Worm (Caenorhabditis elegans) whole organism, dauer: ENCODE data around the gene clec-224.
"Not testable (repeated sequence)": the region's sequence is repeated elsewhere in the genome, so short reads cannot be mapped to it uniquely, and the experiment has no call there.

Experiments
- unc-62 ChIP-seq: sonication (generic microtip); optimal IDR thresholded peaks from 2 replicates; lab custom pipeline; 2017; ENCODE audit warnings: missing biosample characterization, missing genetic modification reagents, missing genetic modification characterization

Gene clec-224

ce11 chrV:12183854-12184253 is 4.6 kb upstream of the clec-224 start, which contains the start of gene usip-1:
Gene usip-1, minus strand, starts transcription at chrV:12184194.
- no peak for TF ChIP-seq unc-62 (GFP tag; lab: Kevin White, UChicago)

- no peak for TF ChIP-seq unc-62 (GFP tag; lab: Kevin White, UChicago)
These were observed 2.1 kb upstream of the clec-224 start, which contains the start of gene elpc-3 for ce11 chrV:12181310-12181709. Gene elpc-3, minus strand, starts transcription at chrV:12181410.

- no peak for TF ChIP-seq unc-62 (GFP tag; lab: Kevin White, UChicago)
These were observed 9.1 kb downstream of the clec-224 start, which contains the start of gene ZK863.1 for ce11 chrV:12170114-12170513. Gene ZK863.1, minus strand, starts transcription at chrV:12170214.

- TF ChIP-seq unc-62 (GFP tag; lab: Kevin White, UChicago), result no peak
These were observed 11.6 kb downstream of the clec-224 start, which contains the start of gene col-37 for ce11 chrV:12167653-12168052. Gene col-37, minus strand, starts transcription at chrV:12167753.

ce11 chrV:12167031-12167430 is 12.2 kb downstream of the clec-224 start:
- no peak for TF ChIP-seq unc-62 (GFP tag; lab: Kevin White, UChicago)

ce11 chrV:12162906-12163305 is 16.3 kb downstream of the clec-224 start, which contains the start of gene srj-4:
Gene srj-4, plus strand, starts transcription at chrV:12163206.
- TF ChIP-seq unc-62 (GFP tag; lab: Kevin White, UChicago), result no peak

- no peak for TF ChIP-seq unc-62 (GFP tag; lab: Kevin White, UChicago)
These were observed 17.0 kb downstream of the clec-224 start, which contains the start of gene C27A7.5 for ce11 chrV:12162220-12162619. Gene C27A7.5, minus strand, starts transcription at chrV:12162320.

- no peak for TF ChIP-seq unc-62 (GFP tag; lab: Kevin White, UChicago)
These were observed 18.1 kb downstream of the clec-224 start for ce11 chrV:12161157-12161556.

ce11 chrV:12159975-12160374 is 19.3 kb downstream of the clec-224 start:
- TF ChIP-seq unc-62 (GFP tag; lab: Kevin White, UChicago), result no peak

- TF ChIP-seq unc-62 (GFP tag; lab: Kevin White, UChicago), result no peak
These were observed 20.9 kb downstream of the clec-224 start for ce11 chrV:12158377-12158776.

- no peak for TF ChIP-seq unc-62 (GFP tag; lab: Kevin White, UChicago)
These were observed 24.7 kb downstream of the clec-224 start, which contains the start of gene C27A7.9 for ce11 chrV:12154554-12154953. Gene C27A7.9, minus strand, starts transcription at chrV:12154654.

ce11 chrV:12153784-12154183 is 25.5 kb downstream of the clec-224 start:
- no peak for TF ChIP-seq unc-62 (GFP tag; lab: Kevin White, UChicago)

- no peak for TF ChIP-seq unc-62 (GFP tag; lab: Kevin White, UChicago)
These were observed 26.4 kb downstream of the clec-224 start, which contains the start of gene C27A7.8 for ce11 chrV:12152857-12153256. Gene C27A7.8, plus strand, starts transcription at chrV:12153157.

- TF ChIP-seq unc-62 (GFP tag; lab: Kevin White, UChicago), result no peak
These were observed 28.6 kb downstream of the clec-224 start, which contains the start of gene che-11 for ce11 chrV:12150607-12151006. Gene che-11, minus strand, starts transcription at chrV:12150707.

ce11 chrV:12140625-12141024 is 38.6 kb downstream of the clec-224 start, which contains the start of gene C27A7.3:
Gene C27A7.3, plus strand, starts transcription at chrV:12140925.
- no peak for TF ChIP-seq unc-62 (GFP tag; lab: Kevin White, UChicago)

ce11 chrV:12137942-12138341 is 41.3 kb downstream of the clec-224 start:
- TF ChIP-seq unc-62 (GFP tag; lab: Kevin White, UChicago), result no peak

- not testable (repeated sequence) for TF ChIP-seq unc-62 (GFP tag; lab: Kevin White, UChicago)
These were observed 48.1 kb downstream of the clec-224 start, which contains the start of gene enpp-1 for ce11 chrV:12131157-12131556. Gene enpp-1, plus strand, starts transcription at chrV:12131457.
